Fruit fly (Drosophila melanogaster) whole organism, embryonic: ENCODE measurements around the gene CG34434.
A peak's percentile ranks its signal among the peaks of the same experiment; 100 is the strongest.

Source experiments
- Blimp-1 ChIP-seq: fragments of 200-800 bp; sonication (Bioruptor generic); optimal IDR thresholded peaks from 3 replicates; lab custom pipeline; 2018; ENCODE audit warnings: missing biosample characterization, missing genetic modification characterization, mild to moderate bottlenecking, moderate library complexity, missing genetic modification reagents
- CG10543 ChIP-seq: fragments of 200-800 bp; sonication (Bioruptor generic); optimal IDR thresholded peaks from 3 replicates; lab custom pipeline; 2017; ENCODE audit warnings: missing biosample characterization, mild to moderate bottlenecking, missing genetic modification characterization, moderate library complexity
- CG10654 ChIP-seq: fragments of 200-800 bp; sonication (Bioruptor generic); optimal IDR thresholded peaks from 2 replicates; lab custom pipeline; 2016; ENCODE audit warnings: missing biosample characterization, missing genetic modification characterization
- CG13296 ChIP-seq: fragments of 200-800 bp; sonication (Bioruptor generic); optimal IDR thresholded peaks from 3 replicates; lab custom pipeline; 2018; ENCODE audit warnings: missing biosample characterization, mild to moderate bottlenecking, missing genetic modification characterization
- CG14014 ChIP-seq: fragments of 200-800 bp; sonication (Bioruptor generic); IDR thresholded peaks from 2 replicates; pipeline ENCODE4 v1.3.6; 2022; ENCODE audit warnings: missing biosample characterization, missing genetic modification characterization
- CG1602 ChIP-seq: fragments of 200-800 bp; sonication (Bioruptor generic); optimal IDR thresholded peaks from 3 replicates; lab custom pipeline; 2016; ENCODE audit warnings: missing biosample characterization, missing genetic modification characterization
- CG16779 ChIP-seq: fragments of 200-800 bp; sonication (Bioruptor generic); IDR thresholded peaks from 2 replicates; pipeline ENCODE4 v1.3.6; 2022; ENCODE audit warnings: missing biosample characterization, missing genetic modification characterization
- CG16813 ChIP-seq: fragments of 200-800 bp; sonication (Bioruptor generic); IDR thresholded peaks from 3 replicates; pipeline ENCODE4 v1.3.6; 2022; ENCODE audit warnings: missing biosample characterization, missing genetic modification characterization; ENCODE audit not compliant: partially characterized antibody
- CG17359 ChIP-seq: fragments of 200-800 bp; sonication (Bioruptor generic); optimal IDR thresholded peaks from 3 replicates; lab custom pipeline; 2018; ENCODE audit warnings: missing biosample characterization, mild to moderate bottlenecking, missing genetic modification characterization, moderate library complexity
- CG17385 ChIP-seq: fragments of 200-800 bp; sonication (Bioruptor generic); optimal IDR thresholded peaks from 3 replicates; lab custom pipeline; 2018; ENCODE audit warnings: missing biosample characterization, mild to moderate bottlenecking, missing genetic modification characterization
- CG18599 ChIP-seq: fragments of 200-800 bp; sonication (Bioruptor generic); optimal IDR thresholded peaks from 3 replicates; lab custom pipeline; 2017; ENCODE audit warnings: missing biosample characterization, missing genetic modification characterization, mild to moderate bottlenecking, moderate library complexity, missing genetic modification reagents
- CG31365 ChIP-seq: fragments of 200-800 bp; sonication (Bioruptor generic); optimal IDR thresholded peaks from 2 replicates; lab custom pipeline; 2018; ENCODE audit warnings: missing biosample characterization, mild to moderate bottlenecking, missing genetic modification characterization
- CG31441 ChIP-seq: fragments of 200-800 bp; sonication (Bioruptor generic); IDR thresholded peaks from 2 replicates; pipeline ENCODE4 v1.3.6; 2022; ENCODE audit warnings: missing biosample characterization, missing genetic modification characterization
- CG34376 ChIP-seq: fragments of 200-800 bp; sonication (Bioruptor generic); optimal IDR thresholded peaks from 2 replicates; lab custom pipeline; 2018; ENCODE audit warnings: missing biosample characterization, mild to moderate bottlenecking, missing genetic modification characterization
- CG34422 ChIP-seq: fragments of 200-800 bp; sonication (Bioruptor generic); IDR thresholded peaks from 3 replicates; pipeline ENCODE4 v1.3.6; 2022; ENCODE audit warnings: missing biosample characterization, missing genetic modification characterization
- CG4707 ChIP-seq: fragments of 200-800 bp; sonication (Bioruptor generic); optimal IDR thresholded peaks from 2 replicates; lab custom pipeline; 2018; ENCODE audit warnings: missing biosample characterization, mild to moderate bottlenecking, missing genetic modification characterization, moderate library complexity
- CG4730 ChIP-seq: fragments of 200-800 bp; sonication (Bioruptor generic); IDR thresholded peaks from 2 replicates; pipeline ENCODE4 v1.3.6; 2022; ENCODE audit warnings: missing biosample characterization, missing genetic modification characterization
- CG6683 ChIP-seq: fragments of 200-800 bp; sonication (Bioruptor generic); optimal IDR thresholded peaks from 2 replicates; lab custom pipeline; 2017; ENCODE audit warnings: missing biosample characterization, mild to moderate bottlenecking, missing genetic modification characterization, missing genetic modification reagents
- CG6765 ChIP-seq: fragments of 200-800 bp; sonication (Bioruptor generic); optimal IDR thresholded peaks from 3 replicates; lab custom pipeline; 2017; ENCODE audit warnings: missing biosample characterization, mild to moderate bottlenecking, missing genetic modification characterization
- CG6813 ChIP-seq: fragments of 200-800 bp; sonication (Bioruptor generic); optimal IDR thresholded peaks from 2 replicates; lab custom pipeline; 2017; ENCODE audit warnings: missing biosample characterization, missing genetic modification characterization, mild to moderate bottlenecking, moderate library complexity, missing genetic modification reagents
- CG7839 ChIP-seq: fragments of 200-800 bp; sonication (Bioruptor generic); optimal IDR thresholded peaks from 3 replicates; lab custom pipeline; 2018; ENCODE audit warnings: missing biosample characterization, mild to moderate bottlenecking, missing genetic modification characterization, moderate library complexity
- CG8765 ChIP-seq: fragments of 200-800 bp; sonication (Bioruptor generic); IDR thresholded peaks from 2 replicates; pipeline ENCODE4 v1.3.6; 2022; ENCODE audit warnings: missing biosample characterization, missing genetic modification characterization
- CG9797 ChIP-seq: fragments of 200-800 bp; sonication (Bioruptor generic); optimal IDR thresholded peaks from 3 replicates; lab custom pipeline; 2018; ENCODE audit warnings: missing biosample characterization, mild to moderate bottlenecking, missing genetic modification characterization
- Dad ChIP-seq: fragments of 200-800 bp; sonication (Bioruptor generic); optimal IDR thresholded peaks from 3 replicates; lab custom pipeline; 2016; ENCODE audit warnings: missing biosample characterization, missing genetic modification characterization
- Deaf1 ChIP-seq: fragments of 200-800 bp; optimal IDR thresholded peaks from 3 replicates; lab custom pipeline; 2019; ENCODE audit warnings: missing biosample characterization, mild to moderate bottlenecking, missing genetic modification characterization, moderate library complexity
- Fer1 ChIP-seq: fragments of 200-800 bp; sonication (Bioruptor generic); optimal IDR thresholded peaks from 2 replicates; lab custom pipeline; 2017; ENCODE audit warnings: missing biosample characterization, mild to moderate bottlenecking, missing genetic modification characterization
- Fer2 ChIP-seq: fragments of 200-800 bp; sonication (Bioruptor generic); optimal IDR thresholded peaks from 2 replicates; lab custom pipeline; 2018; ENCODE audit warnings: missing biosample characterization, mild to moderate bottlenecking, missing genetic modification characterization, moderate library complexity
- MTF-1 ChIP-seq: fragments of 200-800 bp; sonication (Bioruptor generic); optimal IDR thresholded peaks from 2 replicates; lab custom pipeline; 2018; ENCODE audit warnings: missing biosample characterization, mild to moderate bottlenecking, missing genetic modification characterization, borderline replicate concordance
- Med ChIP-seq: fragments of 200-800 bp; sonication (Bioruptor generic); peaks from one replicate; lab custom pipeline; 2016; ENCODE audit warnings: missing biosample characterization, missing genetic modification characterization, mild to moderate bottlenecking, inconsistent platforms, moderate library complexity
- NK7.1 ChIP-seq: fragments of 200-800 bp; sonication (Bioruptor generic); optimal IDR thresholded peaks from 3 replicates; lab custom pipeline; 2016; ENCODE audit warnings: missing biosample characterization, missing genetic modification characterization
- Poxn ChIP-seq: fragments of 200-800 bp; sonication (Bioruptor generic); IDR thresholded peaks from 2 replicates; pipeline ENCODE4 v1.3.6; 2022; ENCODE audit warnings: missing biosample characterization, missing genetic modification characterization
- Trl ChIP-seq, 3 experiments: fragments of >200 bp in 2 of 3; fragments of 200-800 bp in 1 of 3; sonication (Bioruptor generic) in 1 of 3; optimal IDR thresholded peaks; 2 replicates in 1 of 3; 3 replicates in 2 of 3; lab custom pipeline; 2016 to 2017; ENCODE audit warnings: missing biosample characterization in 1 of 3, missing genetic modification characterization in 1 of 3
- ab ChIP-seq: fragments of 200-800 bp; sonication (Bioruptor generic); optimal IDR thresholded peaks from 2 replicates; lab custom pipeline; 2016; ENCODE audit warnings: missing biosample characterization, missing genetic modification characterization
- caup ChIP-seq: fragments of 200-800 bp; sonication (Bioruptor generic); optimal IDR thresholded peaks from 3 replicates; lab custom pipeline; 2017; ENCODE audit warnings: missing biosample characterization, mild to moderate bottlenecking, missing genetic modification characterization, moderate library complexity; ENCODE audit not compliant: severe bottlenecking
- dimm ChIP-seq: fragments of 200-800 bp; sonication (Bioruptor generic); IDR thresholded peaks from 2 replicates; pipeline ENCODE4 v1.3.6; 2022; ENCODE audit warnings: missing biosample characterization, missing genetic modification characterization
- fd64A ChIP-seq: fragments of 200-800 bp; sonication (Bioruptor generic); optimal IDR thresholded peaks from 3 replicates; lab custom pipeline; 2018; ENCODE audit warnings: missing biosample characterization, mild to moderate bottlenecking, missing genetic modification characterization
- hb ChIP-seq: fragments of 200-800 bp; sonication (Bioruptor generic); IDR thresholded peaks from 3 replicates; pipeline ENCODE4 v1.3.6; 2022; ENCODE audit warnings: missing biosample characterization, missing genetic modification characterization; ENCODE audit not compliant: partially characterized antibody
- hkb ChIP-seq, 2 experiments: fragments of 200-800 bp in 1 of 2; fragments of >200 bp in 1 of 2; sonication (Bioruptor generic) in 1 of 2; IDR thresholded peaks in 1 of 2; optimal IDR thresholded peaks in 1 of 2; 2 replicates each; pipeline versions ENCODE4 v1.3.6 to Lab custom; 2017 to 2022; ENCODE audit warnings: missing biosample characterization in 1 of 2, missing genetic modification characterization in 1 of 2
- insv ChIP-seq, 2 experiments: fragments of 200-800 bp; sonication (Bioruptor generic); optimal IDR thresholded peaks; 3 replicates each; lab custom pipeline; 2016 to 2018; ENCODE audit warnings: missing biosample characterization in 2 of 2, missing genetic modification characterization in 2 of 2
- jing ChIP-seq: fragments of 200-800 bp; sonication (Bioruptor generic); optimal IDR thresholded peaks from 2 replicates; lab custom pipeline; 2018; ENCODE audit warnings: missing biosample characterization, mild to moderate bottlenecking, missing genetic modification characterization
- nau ChIP-seq: fragments of 200-800 bp; sonication (Bioruptor generic); optimal IDR thresholded peaks from 3 replicates; lab custom pipeline; 2017; ENCODE audit warnings: missing biosample characterization, mild to moderate bottlenecking, missing genetic modification characterization, missing genetic modification reagents
- nerfin-1 ChIP-seq: fragments of 200-800 bp; sonication (Bioruptor generic); optimal IDR thresholded peaks from 3 replicates; lab custom pipeline; 2019; ENCODE audit warnings: missing biosample characterization, mild to moderate bottlenecking, missing genetic modification characterization, moderate library complexity
- nerfin-2 ChIP-seq: fragments of 200-800 bp; sonication (Bioruptor generic); IDR thresholded peaks from 2 replicates; pipeline ENCODE4 v1.3.6; 2022; ENCODE audit warnings: missing biosample characterization, missing genetic modification characterization; ENCODE audit not compliant: partially characterized antibody
- odd ChIP-seq: fragments of 200-800 bp; sonication (Bioruptor generic); optimal IDR thresholded peaks from 2 replicates; lab custom pipeline; 2017; ENCODE audit warnings: missing biosample characterization, mild to moderate bottlenecking, missing genetic modification characterization
- pzg ChIP-seq: fragments of 200-800 bp; sonication (Bioruptor generic); optimal IDR thresholded peaks from 3 replicates; lab custom pipeline; 2018; ENCODE audit warnings: missing biosample characterization, mild to moderate bottlenecking, missing genetic modification characterization, moderate library complexity
- repo ChIP-seq: fragments of 200-800 bp; sonication (Bioruptor generic); optimal IDR thresholded peaks from 2 replicates; lab custom pipeline; 2016; ENCODE audit warnings: missing biosample characterization, missing genetic modification characterization
- schlank ChIP-seq: fragments of 200-800 bp; sonication (Bioruptor generic); optimal IDR thresholded peaks from 2 replicates; lab custom pipeline; 2018; ENCODE audit warnings: missing biosample characterization, mild to moderate bottlenecking, missing genetic modification characterization
- sd ChIP-seq: fragments of 200-800 bp; sonication (Bioruptor generic); optimal IDR thresholded peaks from 3 replicates; lab custom pipeline; 2018; ENCODE audit warnings: missing biosample characterization, mild to moderate bottlenecking, missing genetic modification characterization, moderate library complexity

The CG34434 gene

DNA sequence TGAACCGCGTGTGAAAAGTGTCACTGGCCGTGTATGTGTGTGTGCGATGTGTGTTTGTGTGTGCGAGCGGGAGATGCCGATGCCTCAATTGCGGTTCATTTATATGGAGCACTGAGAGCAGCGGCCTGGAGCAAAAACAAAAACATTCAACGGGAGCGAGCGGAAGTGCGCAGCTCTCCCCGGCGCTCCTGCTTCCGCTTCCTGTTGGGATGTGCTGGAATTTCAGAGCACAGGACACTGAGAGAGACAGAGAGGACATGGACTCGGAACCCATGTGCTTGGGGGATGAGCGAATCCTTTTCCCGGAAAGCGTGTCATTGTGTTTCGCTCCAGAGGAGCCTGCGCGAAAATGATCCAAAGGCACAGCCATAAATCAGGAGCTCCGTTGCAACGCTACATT is 48.1 kb upstream of the CG34434 start (continued):
- TF ChIP-seq sd (peak; percentile 56), odd (GFP tag; lab: Kevin White, UChicago) (peak; percentile 71), CG17385 (peak; percentile 41), hb (no peak), CG18599 (peak; percentile 76), NK7.1 (GFP tag; lab: Kevin White, UChicago) (no peak), Med (GFP tag; lab: Kevin White, UChicago) (peak; percentile 56), caup (peak; percentile 68), CG16779 (GFP tag; lab: Robert Waterston, UW) (0 out of 2 replicates have a peak, but pooled peaks have one; percentile 10), insv (GFP tag; optimal IDR thresholded peaks at IDR 0.05; lab: Kevin White, UChicago) (peak in 1 of 2 experiments; percentile 15), CG6683 (GFP tag; lab: Kevin White, UChicago) (peak; percentile 39), CG34422 (0 out of 3 replicates have a peak, but pooled peaks have one; percentile 11), CG4707 (GFP tag; lab: Kevin White, UChicago) (peak; percentile 10), Fer1 (GFP tag; lab: Kevin White, UChicago) (peak; percentile 82), nerfin-1 (tag; lab: Kevin White, UChicago) (peak; percentile 93), CG34376 (GFP tag; lab: Kevin White, UChicago) (peak; percentile 87), Dad (GFP tag; lab: Kevin White, UChicago) (no peak), CG7839 (no peak), Blimp-1 (GFP tag; lab: Kevin White, UChicago) (no peak), jing (GFP tag; lab: Kevin White, UChicago) (no peak), schlank (tag; lab: Kevin White, UChicago) (peak; percentile 63), CG16813 (GFP tag; lab: Robert Waterston, UW) (no peak), CG10543 (GFP tag; lab: Kevin White, UChicago) (peak; percentile 67), CG6765 (GFP tag; lab: Kevin White, UChicago) (peak; percentile 72), Trl (optimal IDR thresholded peaks at IDR 0.05; lab: Kevin White, UChicago) (peak in 1 of 2 experiments; percentile 61), Trl (GFP tag; optimal IDR thresholded peaks at IDR 0.05; lab: Kevin White, UChicago) (no peak), CG1602 (GFP tag; lab: Kevin White, UChicago) (no peak), nau (GFP tag; lab: Kevin White, UChicago) (no peak), ab (GFP tag; lab: Kevin White, UChicago) (no peak), pzg (GFP tag; lab: Kevin White, UChicago) (peak; percentile 0), hkb (optimal IDR thresholded peaks at IDR 0.05; lab: Kevin White, UChicago) (no peak), hkb (GFP tag; IDR thresholded peaks at IDR 0.05; lab: Robert Waterston, UW) (no peak), CG31441 (GFP tag; lab: Robert Waterston, UW) (peak; percentile 22; the same call in 1 of the 2 replicates), Poxn (GFP tag; lab: Robert Waterston, UW) (no peak), CG17359 (peak; percentile 9), fd64A (GFP tag; lab: Kevin White, UChicago) (peak; percentile 1), CG13296 (peak; percentile 74), CG14014 (peak; percentile 10; the same call in 1 of the 2 replicates), Deaf1 (peak; percentile 12), CG10654 (GFP tag; lab: Kevin White, UChicago) (no peak), dimm (GFP tag; lab: Robert Waterston, UW) (no peak), CG6813 (GFP tag; lab: Kevin White, UChicago) (peak; percentile 69), MTF-1 (GFP tag; lab: Kevin White, UChicago) (peak; percentile 46), CG9797 (GFP tag; lab: Kevin White, UChicago) (no peak), repo (GFP tag; lab: Kevin White, UChicago) (no peak), CG8765 (no peak), CG31365 (tag; lab: Kevin White, UChicago) (peak; percentile 50), Fer2 (no peak), CG4730 (GFP tag; lab: Robert Waterston, UW) (no peak), nerfin-2 (GFP tag; lab: Robert Waterston, UW) (no peak)
